Fruit fly (Drosophila melanogaster): ENCODE measurements around the gene Sol1.

DNA sequence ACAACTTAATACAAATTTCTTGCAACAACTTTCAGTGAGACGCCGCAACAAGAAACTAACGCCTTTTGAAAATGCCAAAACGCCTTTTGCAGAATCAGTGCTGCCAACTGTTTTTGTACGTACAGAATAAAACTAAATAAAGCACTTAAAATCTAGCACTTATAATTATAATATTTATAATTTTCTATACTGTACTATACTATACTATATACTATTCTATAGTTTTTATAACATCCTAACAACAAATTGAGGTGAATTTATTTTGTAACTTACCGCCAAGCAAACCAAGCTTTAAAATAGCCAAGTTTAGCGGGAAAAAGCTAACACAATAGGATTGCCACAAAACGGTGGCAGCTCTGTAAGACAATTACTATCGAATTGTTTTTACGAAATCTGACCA lies 47.7 kb downstream of the Sol1 start, which contains the start of the genes Aos1 and Srlp:
- TF ChIP-seq CG8089 (GFP tag; optimal IDR thresholded peaks at IDR 0.05) (no peak), CG12659 (GFP tag; optimal IDR thresholded peaks at IDR 0.05) (peak; percentile 81)

Data from whole organism, embryonic.